Worm (Caenorhabditis elegans): ENCODE results near the gene F40G12.10.

- TF ChIP-seq unc-62 (GFP tag; optimal IDR thresholded peaks at IDR 0.05), result no peak
- no peak for TF ChIP-seq nhr-77 (tag; optimal IDR thresholded peaks at IDR 0.05)
- no peak for TF ChIP-seq F13H6.1 (tag; optimal IDR thresholded peaks at IDR 0.05)
- no peak for TF ChIP-seq elt-3 (tag; optimal IDR thresholded peaks at IDR 0.05)
- TF ChIP-seq fos-1 (tag; optimal IDR thresholded peaks at IDR 0.05), result no peak
These were observed 14.7 kb upstream of the F40G12.10 start, which contains the start of gene F40G12.4 for ce11 chrV:14268616-14269015.
